Worm (Caenorhabditis elegans) whole organism, late embryonic: Measurements from ENCODE around the gene zfp-1.

Experiments
- ahr-1 ChIP-seq: sonication (generic microtip); optimal IDR thresholded peaks from 2 replicates; lab custom pipeline; 2016; ENCODE audit warnings: missing genetic modification characterization, missing compliant biosample characterization
- hlh-30 ChIP-seq: sonication (generic microtip); optimal IDR thresholded peaks from 2 replicates; lab custom pipeline; 2017; ENCODE audit warnings: antibody characterized with exemption, missing genetic modification characterization, missing compliant biosample characterization; ENCODE audit not compliant: insufficient read depth
- lin-11 ChIP-seq: fragments of 200-800 bp; sonication (Bioruptor generic); optimal IDR thresholded peaks from 2 replicates; lab custom pipeline; 2018; ENCODE audit warnings: mild to moderate bottlenecking, missing genetic modification characterization, missing compliant biosample characterization
- nhr-11 ChIP-seq: fragments of 150-350 bp; optimal IDR thresholded peaks from 2 replicates; lab custom pipeline; 2014; ENCODE audit warnings: missing biosample characterization, missing genetic modification characterization
- pha-4 ChIP-seq: fragments of 150-350 bp; optimal IDR thresholded peaks from 2 replicates; lab custom pipeline; 2018; ENCODE audit warnings: missing biosample characterization, missing genetic modification reagents, missing genetic modification characterization
- pqm-1 ChIP-seq: sonication (generic microtip); optimal IDR thresholded peaks from 2 replicates; lab custom pipeline; 2016; ENCODE audit warnings: missing genetic modification characterization, missing compliant biosample characterization
- rnt-1 ChIP-seq: sonication (generic microtip); optimal IDR thresholded peaks from 2 replicates; lab custom pipeline; 2016; ENCODE audit warnings: missing genetic modification characterization, missing compliant biosample characterization
- sox-4 ChIP-seq: sonication (generic microtip); optimal IDR thresholded peaks from 2 replicates; lab custom pipeline; 2017; ENCODE audit warnings: mild to moderate bottlenecking, missing genetic modification characterization, inconsistent platforms, missing compliant biosample characterization
- ttx-3 ChIP-seq: sonication (generic microtip); optimal IDR thresholded peaks from 2 replicates; lab custom pipeline; 2016; ENCODE audit warnings: missing genetic modification reagents, missing genetic modification characterization, missing compliant biosample characterization

ce11 chrIII:8829245-8829644, 37.9 kb downstream of the zfp-1 start, which contains the start of gene F44E2.3:
- TF ChIP-seq sox-4, result no peak
- no peak for TF ChIP-seq rnt-1 (tag; lab: Kevin White, UChicago)
- no peak for TF ChIP-seq pqm-1
- no peak for TF ChIP-seq ttx-3
- TF ChIP-seq lin-11 (tag; lab: Kevin White, UChicago), result no peak
- TF ChIP-seq hlh-30 (tag; lab: Kevin White, UChicago), result no peak
- TF ChIP-seq nhr-11 (tag; lab: Kevin White, UChicago), result no peak
- TF ChIP-seq pha-4 (tag; lab: Kevin White, UChicago), result no peak
- TF ChIP-seq ahr-1 (tag; lab: Kevin White, UChicago), result no peak
